Worm (Caenorhabditis elegans) whole organism, L4 larva: ENCODE data around the gene B0212.3.

Experiments used
- F49E8.2 ChIP-seq: sonication (generic microtip); optimal IDR thresholded peaks from 2 replicates; lab custom pipeline; 2016; ENCODE audit warnings: missing compliant biosample characterization, mild to moderate bottlenecking, missing genetic modification characterization, borderline replicate concordance
- Y5F2A.4 ChIP-seq: fragments of 200-800 bp; sonication (Bioruptor generic); optimal IDR thresholded peaks from 2 replicates; lab custom pipeline; 2018; ENCODE audit warnings: mild to moderate bottlenecking, missing genetic modification characterization, missing compliant biosample characterization
- aly-2 ChIP-seq: sonication (generic microtip); optimal IDR thresholded peaks from 2 replicates; lab custom pipeline; 2018; ENCODE audit warnings: missing biosample characterization, missing genetic modification characterization
- ceh-62 ChIP-seq: sonication (generic microtip); optimal IDR thresholded peaks from 2 replicates; lab custom pipeline; 2017; ENCODE audit warnings: missing biosample characterization, missing genetic modification characterization
- lim-7 ChIP-seq: fragments of 200-800 bp; sonication (Bioruptor generic); IDR thresholded peaks from 2 replicates; pipeline ENCODE4 v1.3.6; 2022; ENCODE audit warnings: missing genetic modification characterization, missing compliant biosample characterization
- nhr-11 ChIP-seq: fragments of 150-350 bp; optimal IDR thresholded peaks from 2 replicates; lab custom pipeline; 2014; ENCODE audit warnings: missing biosample characterization, missing genetic modification characterization
- pha-4 ChIP-seq, 2 experiments: fragments of 150-350 bp in 1 of 2; fragments of 200-800 bp in 1 of 2; sonication (Bioruptor generic) in 1 of 2; IDR thresholded peaks in 1 of 2; optimal IDR thresholded peaks in 1 of 2; 2 replicates each; pipeline versions ENCODE4 v1.3.6 to Lab custom; 2014 to 2022; ENCODE audit warnings: missing genetic modification characterization in 2 of 2, missing genetic modification reagents in 2 of 2, missing biosample characterization in 1 of 2, missing compliant biosample characterization in 1 of 2
- saeg-2 ChIP-seq: fragments of 200-800 bp; sonication (Bioruptor generic); IDR thresholded peaks from 2 replicates; pipeline ENCODE4 v1.3.6; 2022; ENCODE audit warnings: missing genetic modification reagents, missing genetic modification characterization, missing compliant biosample characterization
- set-16 ChIP-seq: fragments of 200-800 bp; sonication (Bioruptor generic); IDR thresholded peaks from 2 replicates; pipeline ENCODE4 v1.3.6; 2022; ENCODE audit warnings: missing genetic modification reagents, missing genetic modification characterization, missing compliant biosample characterization
- tag-97 ChIP-seq: fragments of 200-800 bp; sonication (Bioruptor generic); IDR thresholded peaks from 2 replicates; pipeline ENCODE4 v1.3.6; 2022; ENCODE audit warnings: missing genetic modification characterization, missing compliant biosample characterization

- TF ChIP-seq pha-4 (GFP tag; IDR thresholded peaks at IDR 0.05; lab: Robert Waterston, UW), result no peak
- no peak for TF ChIP-seq pha-4 (tag; optimal IDR thresholded peaks at IDR 0.05; lab: Kevin White, UChicago)
- TF ChIP-seq tag-97 (GFP tag; lab: Robert Waterston, UW), result no peak
- TF ChIP-seq F49E8.2 (tag; lab: Kevin White, UChicago), result no peak
- TF ChIP-seq lim-7 (GFP tag; lab: Robert Waterston, UW), result no peak
- no peak for TF ChIP-seq set-16
- no peak for TF ChIP-seq nhr-11 (tag; lab: Kevin White, UChicago)
- TF ChIP-seq Y5F2A.4 (GFP tag; lab: Kevin White, UChicago), result no peak
- TF ChIP-seq aly-2, result no peak
- no peak for TF ChIP-seq saeg-2 (GFP tag; lab: Robert Waterston, UW)
- no peak for TF ChIP-seq ceh-62 (tag; lab: Kevin White, UChicago)
Measured at ce11 chrIV:3527878-3528277, 12.1 kb upstream of the B0212.3 start.
